Worm (Caenorhabditis elegans): ENCODE data around the gene F35G2.3.
"Not testable (repeated sequence)": the region's sequence is repeated elsewhere in the genome, so short reads cannot be mapped to it uniquely, and the experiment has no call there.

F35G2.3 gene

DNA sequence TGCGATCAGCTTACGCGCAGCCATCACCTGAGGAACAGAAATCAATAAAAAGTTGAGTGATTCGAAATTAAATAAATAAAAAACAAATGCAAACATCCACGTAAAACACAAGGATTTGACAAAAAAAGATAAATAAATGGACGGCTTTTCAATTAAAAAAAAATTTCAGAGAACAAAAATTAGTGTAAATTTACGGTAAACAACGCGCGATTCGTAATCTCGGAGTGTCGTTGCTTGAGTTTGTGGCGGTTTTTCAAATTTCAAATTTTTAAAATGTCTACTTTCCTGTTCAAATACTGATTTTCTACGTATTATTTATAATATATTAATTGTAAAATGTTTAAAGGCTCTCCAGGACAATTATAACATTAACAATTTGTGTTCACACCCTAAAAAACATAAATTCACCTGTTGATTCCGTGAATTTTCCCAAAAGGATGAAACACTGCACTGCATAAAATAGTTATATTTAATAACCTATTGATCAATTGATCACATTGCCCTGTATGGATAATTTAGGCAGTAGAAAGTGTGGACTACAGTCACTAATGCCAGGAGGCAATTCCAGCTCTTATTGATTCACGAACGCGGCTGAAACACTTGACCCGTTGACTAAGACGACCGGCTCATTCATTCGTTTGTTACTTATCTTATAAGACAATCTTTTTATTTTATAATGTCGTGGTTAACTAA, at the start of gene F35G2.3, which contains the start of gene marb-1:
Gene F35G2.3, plus strand, starts transcription at position 643 of the 693 bp plus-strand sequence.
Gene marb-1, minus strand, starts transcription at position 27 of the 693 bp plus-strand sequence.
- TF ChIP-seq ceh-13 (GFP tag; optimal IDR thresholded peaks at IDR 0.05) (no peak), B0310.2 (tag; optimal IDR thresholded peaks at IDR 0.05) (no peak), flt-1 (GFP tag; IDR thresholded peaks at IDR 0.05) (no peak), hmg-4 (GFP tag; optimal IDR thresholded peaks at IDR 0.05) (no peak), ceh-36 (tag; optimal IDR thresholded peaks at IDR 0.05) (no peak), tra-4 (tag; optimal IDR thresholded peaks at IDR 0.05) (no peak)

DNA sequence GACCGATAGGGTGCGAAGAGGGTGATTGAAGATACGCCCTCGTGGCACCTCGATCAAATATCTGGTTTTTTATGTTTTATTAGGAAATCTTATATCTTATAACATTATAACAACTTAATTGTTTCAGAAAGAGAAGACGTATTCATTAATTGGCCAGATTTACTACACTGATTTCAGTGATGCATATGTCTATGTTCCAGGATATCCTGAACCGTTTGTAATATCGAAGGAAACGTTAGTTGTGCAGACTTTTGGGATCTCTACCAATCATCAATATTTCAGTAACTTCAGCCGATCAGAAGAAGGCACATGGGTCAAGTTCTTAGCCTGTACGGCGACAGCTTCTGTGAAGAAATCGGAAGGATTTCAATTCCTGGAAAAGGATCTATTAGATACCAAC, 49.0 kb upstream of the F35G2.3 start:
- TF ChIP-seq sea-1 (GFP tag; conservative IDR thresholded peaks at IDR 0.05) (no peak), hmg-4 (GFP tag; optimal IDR thresholded peaks at IDR 0.05) (no peak), flt-1 (GFP tag; IDR thresholded peaks at IDR 0.05) (no peak), ceh-36 (tag; optimal IDR thresholded peaks at IDR 0.05) (no peak), F13C5.2 (tag; optimal IDR thresholded peaks at IDR 0.05) (no peak), hmbx-1 (tag; optimal IDR thresholded peaks at IDR 0.05) (no peak)

DNA sequence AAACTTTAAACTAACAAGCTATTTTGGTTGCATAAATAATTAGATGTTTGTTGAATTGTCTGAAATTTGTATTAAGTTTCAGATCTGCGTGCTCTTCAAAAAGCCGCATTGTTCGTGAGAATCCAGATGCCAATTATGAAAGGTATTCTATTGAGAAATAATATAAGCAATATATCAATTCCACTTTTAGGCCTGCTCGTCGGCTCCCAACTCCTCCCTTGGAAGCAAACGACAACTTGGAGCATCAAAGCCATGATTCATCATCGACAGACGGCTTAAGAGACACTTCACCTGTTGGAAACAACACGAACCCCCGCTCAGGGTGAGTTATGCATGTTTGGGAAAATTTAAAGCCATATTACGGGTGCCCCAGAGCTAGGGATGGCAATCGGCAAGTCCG, 46.7 kb upstream of the F35G2.3 start:
- TF ChIP-seq hmg-4 (GFP tag; optimal IDR thresholded peaks at IDR 0.05), result no peak
- TF ChIP-seq ceh-36 (tag; optimal IDR thresholded peaks at IDR 0.05), result no peak
- TF ChIP-seq tbx-37 (GFP tag; conservative IDR thresholded peaks at IDR 0.05), result no peak
- no peak for TF ChIP-seq B0310.2 (tag; optimal IDR thresholded peaks at IDR 0.05)

DNA sequence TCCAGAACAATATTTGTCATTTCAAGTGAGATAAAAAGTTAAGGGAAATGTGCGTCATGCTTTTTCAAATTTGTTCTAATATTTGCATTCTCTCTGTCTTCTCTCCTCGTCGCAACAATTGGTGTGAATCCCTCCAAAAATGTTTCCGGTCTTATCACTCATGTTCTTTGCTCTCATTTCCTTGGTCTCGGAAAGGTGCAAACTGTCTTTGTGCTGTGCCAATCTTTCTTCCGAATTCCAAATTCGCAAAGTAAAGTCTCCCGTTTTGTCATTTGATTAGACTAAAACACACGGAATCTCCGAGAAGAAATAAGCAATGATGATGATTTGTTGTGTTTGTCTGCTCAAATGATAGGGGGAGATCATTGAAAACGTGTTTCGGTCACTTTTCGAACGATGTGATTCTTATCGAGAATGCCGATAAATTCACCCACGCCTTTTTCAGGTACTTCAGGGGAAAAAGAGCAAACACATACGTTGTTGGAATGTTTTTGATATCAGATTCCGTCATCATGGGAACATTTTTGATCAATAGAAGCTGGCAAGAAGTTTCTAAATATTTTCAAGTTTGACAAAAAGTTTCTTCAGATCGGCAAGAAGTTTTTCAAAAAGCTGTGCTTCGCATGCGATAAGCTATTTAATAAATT, 43.9 kb upstream of the F35G2.3 start:
- no peak for TF ChIP-seq ceh-13 (GFP tag; optimal IDR thresholded peaks at IDR 0.05)
- TF ChIP-seq pes-1 (GFP tag; IDR thresholded peaks at IDR 0.05), result no peak
- no peak for TF ChIP-seq tbx-11 (GFP tag; IDR thresholded peaks at IDR 0.05)
- TF ChIP-seq ama-1 (optimal IDR thresholded peaks at IDR 0.05), result no peak
- no peak for TF ChIP-seq sea-1 (GFP tag; conservative IDR thresholded peaks at IDR 0.05)

DNA sequence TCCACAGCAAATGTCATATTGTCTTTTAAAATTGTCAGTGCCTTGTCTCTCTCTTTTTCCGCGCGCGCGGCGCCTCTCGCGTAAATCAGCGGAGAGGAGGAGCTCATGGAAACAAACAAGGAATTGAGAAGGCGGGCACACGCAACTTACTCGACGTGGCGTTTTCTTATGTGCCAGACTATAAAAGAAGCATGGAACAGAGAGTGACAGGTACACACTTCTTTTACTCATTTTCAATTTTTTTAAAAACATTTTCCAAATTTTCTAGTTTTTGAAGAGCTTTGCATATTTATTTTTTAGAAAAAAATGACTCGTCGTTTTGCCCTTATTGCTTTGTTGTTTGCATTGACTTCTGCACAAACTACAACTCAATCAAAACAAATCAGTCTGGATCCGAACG, 41.5 kb upstream of the F35G2.3 start, which contains the start of gene F20B10.3:
Gene F20B10.3, plus strand, starts transcription at position 301 of the 400 bp plus-strand sequence.
- TF ChIP-seq ama-1 (optimal IDR thresholded peaks at IDR 0.05), result no peak
- no peak for TF ChIP-seq flt-1 (GFP tag; IDR thresholded peaks at IDR 0.05)
- TF ChIP-seq pes-1 (GFP tag; IDR thresholded peaks at IDR 0.05), result no peak
- TF ChIP-seq ets-7 (tag; optimal IDR thresholded peaks at IDR 0.05), result no peak
- TF ChIP-seq F13C5.2 (tag; optimal IDR thresholded peaks at IDR 0.05), result no peak
- TF ChIP-seq tbx-37 (GFP tag; conservative IDR thresholded peaks at IDR 0.05), result no peak
- no peak for TF ChIP-seq tra-4 (tag; optimal IDR thresholded peaks at IDR 0.05)
- no peak for TF ChIP-seq scrt-1 (GFP tag; IDR thresholded peaks at IDR 0.05)

DNA sequence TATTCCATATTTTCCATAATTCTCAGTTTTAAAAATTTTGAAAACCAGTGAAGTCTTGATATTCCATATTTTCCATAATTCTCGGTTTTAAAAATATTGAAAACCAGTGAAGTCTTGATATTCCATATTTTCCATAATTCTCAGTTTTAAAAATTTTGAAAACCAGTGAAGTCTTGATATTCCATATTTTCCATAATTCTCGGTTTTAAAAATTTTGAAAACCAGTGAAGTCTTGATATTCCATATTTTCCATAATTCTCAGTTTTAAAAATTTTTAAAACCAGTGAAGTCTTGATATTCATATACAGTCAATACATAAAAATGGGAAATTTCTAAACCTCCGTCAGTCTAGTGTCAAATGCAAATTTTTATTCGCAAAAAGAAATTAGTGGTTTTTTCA, 39.0 kb upstream of the F35G2.3 start:
- peak; percentile 56; the same call in 1 of the 2 replicates for TF ChIP-seq flt-1 (GFP tag; IDR thresholded peaks at IDR 0.05)

DNA sequence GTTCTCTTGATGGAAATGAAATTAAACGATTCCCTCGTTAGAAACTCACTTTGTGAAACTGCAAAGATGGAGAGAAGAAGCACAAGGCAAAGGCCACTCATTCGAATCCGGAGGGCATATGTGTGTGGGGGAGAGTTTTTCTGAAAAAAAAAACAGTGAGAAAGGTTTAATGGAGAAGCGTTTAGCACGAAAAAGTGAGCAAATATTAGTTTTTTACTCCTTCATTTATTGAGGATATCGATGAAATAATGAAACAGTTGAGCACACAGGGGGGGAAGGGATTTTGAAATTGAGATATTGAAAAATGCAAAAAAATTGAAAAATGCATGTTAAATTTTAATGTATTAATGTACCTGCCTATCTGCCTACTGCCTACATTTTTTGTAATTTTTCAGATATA, 31.2 kb upstream of the F35G2.3 start, which contains the start of gene nlr-1:
Gene nlr-1, minus strand, starts transcription at position 101 of the 400 bp plus-strand sequence.
- TF ChIP-seq hnd-1 (tag; optimal IDR thresholded peaks at IDR 0.05); sea-1 (GFP tag; conservative IDR thresholded peaks at IDR 0.05); ceh-36 (tag; optimal IDR thresholded peaks at IDR 0.05): not testable (repeated sequence)

DNA sequence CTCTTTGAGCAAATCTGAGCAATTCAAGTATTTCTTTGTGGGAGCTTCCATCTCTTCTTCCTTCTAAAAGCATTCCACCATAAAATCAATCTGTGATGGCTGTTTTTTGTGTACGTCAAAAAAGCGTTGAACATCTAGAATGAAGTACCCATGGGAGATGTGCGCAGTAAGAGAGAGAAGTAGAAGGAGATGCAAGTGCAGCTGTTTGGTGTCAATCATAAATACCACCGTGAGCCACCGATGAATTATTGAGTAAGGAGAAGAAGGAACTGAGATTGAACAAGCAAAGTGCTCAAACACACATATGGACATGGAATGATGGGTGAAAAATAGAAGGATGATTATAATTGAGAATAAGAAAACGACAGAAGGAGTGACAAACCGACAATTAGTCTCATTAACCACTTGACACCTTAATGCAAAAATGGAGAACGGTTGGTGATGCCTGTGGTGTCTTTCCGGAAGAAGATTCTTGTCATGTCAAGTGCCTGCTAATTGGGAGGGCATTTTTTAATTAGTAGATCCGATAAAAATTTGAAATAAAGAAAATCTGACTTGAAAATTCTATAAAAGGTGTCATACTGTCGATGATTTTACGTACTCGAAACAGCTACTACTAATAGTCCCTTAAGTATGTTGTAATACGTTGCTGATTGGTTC, 17.2 kb upstream of the F35G2.3 start:
- no peak for TF ChIP-seq tra-4 (tag; optimal IDR thresholded peaks at IDR 0.05)
- TF ChIP-seq ceh-13 (GFP tag; optimal IDR thresholded peaks at IDR 0.05), result no peak
- no peak for TF ChIP-seq hnd-1 (tag; optimal IDR thresholded peaks at IDR 0.05)
- no peak for TF ChIP-seq aly-1 (tag; optimal IDR thresholded peaks at IDR 0.05)
- no peak for TF ChIP-seq B0310.2 (tag; optimal IDR thresholded peaks at IDR 0.05)
- TF ChIP-seq ama-1 (optimal IDR thresholded peaks at IDR 0.05), result no peak
- no peak for TF ChIP-seq ceh-36 (tag; optimal IDR thresholded peaks at IDR 0.05)
- TF ChIP-seq pes-1 (GFP tag; IDR thresholded peaks at IDR 0.05), result no peak
- no peak for TF ChIP-seq ets-7 (tag; optimal IDR thresholded peaks at IDR 0.05)
- TF ChIP-seq hmg-4 (GFP tag; optimal IDR thresholded peaks at IDR 0.05), result no peak

DNA sequence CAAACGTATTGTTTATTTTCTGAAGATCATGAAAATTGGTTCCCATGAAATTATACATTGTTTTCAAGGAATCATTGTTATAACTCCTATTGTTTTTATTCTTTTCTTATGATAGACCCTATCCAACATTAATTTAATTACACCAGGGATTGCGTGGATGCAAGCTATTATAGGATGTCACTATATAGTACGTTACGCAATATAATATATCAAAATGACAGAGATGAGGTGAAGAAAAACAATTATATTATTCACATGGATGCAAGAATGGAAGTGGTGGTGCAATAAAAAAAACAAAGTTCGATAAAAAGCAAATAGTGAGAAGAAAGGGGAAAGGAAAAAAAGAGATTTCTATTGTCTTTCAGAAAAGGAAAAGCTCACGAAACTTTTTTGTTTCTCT, 16.1 kb upstream of the F35G2.3 start:
- TF ChIP-seq ets-7 (tag; optimal IDR thresholded peaks at IDR 0.05), result no peak
- TF ChIP-seq flt-1 (GFP tag; IDR thresholded peaks at IDR 0.05), result no peak
- TF ChIP-seq pes-1 (GFP tag; IDR thresholded peaks at IDR 0.05), result no peak
- TF ChIP-seq tbx-37 (GFP tag; conservative IDR thresholded peaks at IDR 0.05), result no peak
- TF ChIP-seq F13C5.2 (tag; optimal IDR thresholded peaks at IDR 0.05), result no peak
- no peak for TF ChIP-seq tra-4 (tag; optimal IDR thresholded peaks at IDR 0.05)
- TF ChIP-seq B0310.2 (tag; optimal IDR thresholded peaks at IDR 0.05), result no peak
- TF ChIP-seq sea-1 (GFP tag; conservative IDR thresholded peaks at IDR 0.05), result no peak
- TF ChIP-seq hmg-4 (GFP tag; optimal IDR thresholded peaks at IDR 0.05), result no peak
- no peak for TF ChIP-seq ceh-36 (tag; optimal IDR thresholded peaks at IDR 0.05)
